Fruit fly (Drosophila melanogaster): ENCODE data around the gene Sf3b3.

Sf3b3 gene

dm6 chr3L:851061-851460 lies 17.9 kb upstream of the Sf3b3 start, which contains the start of gene Dci (continued):
- TF ChIP-seq CG6163 (GFP tag; IDR thresholded peaks at IDR 0.05) = peak; percentile 87
- TF ChIP-seq achi (GFP tag; optimal IDR thresholded peaks at IDR 0.05) = peak; percentile 45
- no peak for TF ChIP-seq Eip93F (GFP tag; optimal IDR thresholded peaks at IDR 0.05)
- TF ChIP-seq vri (GFP tag; optimal IDR thresholded peaks at IDR 0.05) = no peak
- TF ChIP-seq net (GFP tag; optimal IDR thresholded peaks at IDR 0.05) = no peak
- TF ChIP-seq Eip78C (GFP tag) = peak; percentile 88
- TF ChIP-seq CG6808 (GFP tag; optimal IDR thresholded peaks at IDR 0.05) = no peak
- TF ChIP-seq Ets21C (GFP tag; optimal IDR thresholded peaks at IDR 0.05) = peak; percentile 69
- peak; percentile 68 for TF ChIP-seq pdm3 (GFP tag; optimal IDR thresholded peaks at IDR 0.05)
- TF ChIP-seq CG11294 (GFP tag; IDR thresholded peaks at IDR 0.05) = peak; percentile 21; the same call in 1 of the 2 replicates
- TF ChIP-seq fd85E (GFP tag; optimal IDR thresholded peaks at IDR 0.05) = no peak
- no peak for TF ChIP-seq CG6276 (GFP tag; optimal IDR thresholded peaks at IDR 0.05)
- TF ChIP-seq lz (GFP tag; optimal IDR thresholded peaks at IDR 0.05) = peak; percentile 70
- TF ChIP-seq CG8319 (GFP tag; optimal IDR thresholded peaks at IDR 0.05) = peak; percentile 35
- TF ChIP-seq acj6 (GFP tag; optimal IDR thresholded peaks at IDR 0.05) = peak; percentile 66
- peak; percentile 58 for TF ChIP-seq Eip75B (GFP tag; optimal IDR thresholded peaks at IDR 0.05)
- TF ChIP-seq cyc (GFP tag; optimal IDR thresholded peaks at IDR 0.05) = peak; percentile 71
- peak in 1 of 2 experiments; percentile 33 for TF ChIP-seq salr (GFP tag; optimal IDR thresholded peaks at IDR 0.05)
- TF ChIP-seq Sox14 (GFP tag; optimal IDR thresholded peaks at IDR 0.05) = peak; percentile 77
- peak; percentile 95 for TF ChIP-seq svp (GFP tag)
- TF ChIP-seq OdsH (GFP tag; optimal IDR thresholded peaks at IDR 0.05) = peak; percentile 76
- no peak for TF ChIP-seq CG9139 (GFP tag; optimal IDR thresholded peaks at IDR 0.05)
- peak; percentile 72 for TF ChIP-seq CG10631 (GFP tag; optimal IDR thresholded peaks at IDR 0.05)
- peak; percentile 59 for TF ChIP-seq Sox15 (GFP tag; optimal IDR thresholded peaks at IDR 0.05)
- TF ChIP-seq CG3032 (tag; optimal IDR thresholded peaks at IDR 0.05) = peak; percentile 58
- peak; percentile 62 for TF ChIP-seq CG32006 (GFP tag; optimal IDR thresholded peaks at IDR 0.05)
- peak; percentile 64 for TF ChIP-seq eg (GFP tag; IDR thresholded peaks at IDR 0.05)
- TF ChIP-seq ss (GFP tag; optimal IDR thresholded peaks at IDR 0.05) = no peak
- TF ChIP-seq CG31627 (GFP tag; optimal IDR thresholded peaks at IDR 0.05) = peak; percentile 80
- no peak for TF ChIP-seq CG6854 (GFP tag; optimal IDR thresholded peaks at IDR 0.05)
- peak; percentile 79 for TF ChIP-seq Hr39 (GFP tag; optimal IDR thresholded peaks at IDR 0.05)
- no peak for TF ChIP-seq Blimp-1 (GFP tag; optimal IDR thresholded peaks at IDR 0.05)
- no peak for TF ChIP-seq Hr4 (GFP tag; optimal IDR thresholded peaks at IDR 0.05)
- TF ChIP-seq CG15336 (GFP tag; IDR thresholded peaks at IDR 0.05) = peak; percentile 57

dm6 chr3L:843626-844025 lies 10.4 kb upstream of the Sf3b3 start, which contains the start of gene Cep290:
Gene Cep290 (plus strand): TSS chr3L:843926.
- no peak for TF ChIP-seq CG6163 (GFP tag; IDR thresholded peaks at IDR 0.05)
- TF ChIP-seq lz (GFP tag; optimal IDR thresholded peaks at IDR 0.05) = no peak
- TF ChIP-seq eg (GFP tag; IDR thresholded peaks at IDR 0.05) = no peak
- no peak for TF ChIP-seq dac (GFP tag; optimal IDR thresholded peaks at IDR 0.05)
- no peak for TF ChIP-seq CG10631 (GFP tag; optimal IDR thresholded peaks at IDR 0.05)
- TF ChIP-seq CG9139 (GFP tag; optimal IDR thresholded peaks at IDR 0.05) = no peak
- no peak for TF ChIP-seq CG15336 (GFP tag; IDR thresholded peaks at IDR 0.05)
- no peak for TF ChIP-seq Gug (GFP tag; IDR thresholded peaks at IDR 0.05)
- TF ChIP-seq ss (GFP tag; optimal IDR thresholded peaks at IDR 0.05) = no peak
- no peak for TF ChIP-seq CG11294 (GFP tag; IDR thresholded peaks at IDR 0.05)
- TF ChIP-seq Lpt (GFP tag; optimal IDR thresholded peaks at IDR 0.05) = no peak
- TF ChIP-seq CG32006 (GFP tag; optimal IDR thresholded peaks at IDR 0.05) = no peak
- no peak for TF ChIP-seq topi (GFP tag; optimal IDR thresholded peaks at IDR 0.05)
- no peak for TF ChIP-seq CG11902 (GFP tag; optimal IDR thresholded peaks at IDR 0.05)

- TF ChIP-seq spab (GFP tag; optimal IDR thresholded peaks at IDR 0.05) (no peak), Smox (GFP tag; optimal IDR thresholded peaks at IDR 0.05) (no peak), CG31627 (GFP tag; optimal IDR thresholded peaks at IDR 0.05) (no peak), CG16779 (tag; optimal IDR thresholded peaks at IDR 0.05) (no peak), ss (GFP tag; optimal IDR thresholded peaks at IDR 0.05) (no peak), Met (GFP tag; optimal IDR thresholded peaks at IDR 0.05) (no peak), Sox15 (GFP tag; optimal IDR thresholded peaks at IDR 0.05) (no peak), svp (GFP tag) (no peak), CG6792 (GFP tag; optimal IDR thresholded peaks at IDR 0.05) (no peak), CG11762 (GFP tag; optimal IDR thresholded peaks at IDR 0.05; ENCODE audit: insufficient read depth) (no peak), CG3919 (GFP tag; optimal IDR thresholded peaks at IDR 0.05) (no peak), fd85E (GFP tag; optimal IDR thresholded peaks at IDR 0.05) (no peak), CG9139 (GFP tag; optimal IDR thresholded peaks at IDR 0.05) (no peak), lz (GFP tag; optimal IDR thresholded peaks at IDR 0.05) (no peak), CG8119 (GFP tag; IDR thresholded peaks at IDR 0.05) (no peak), CG4318 (GFP tag; optimal IDR thresholded peaks at IDR 0.05) (no peak), pdm3 (GFP tag; optimal IDR thresholded peaks at IDR 0.05) (no peak), CG8632 (GFP tag; optimal IDR thresholded peaks at IDR 0.05) (no peak), CG8319 (GFP tag; optimal IDR thresholded peaks at IDR 0.05) (no peak)
Observed at dm6 chr3L:841260-841659, 8.1 kb upstream of the Sf3b3 start, which contains the start of the genes JMJD5 and Gr61a. Gene JMJD5 (minus strand): TSS chr3L:841360. Gene Gr61a (plus strand): TSS chr3L:841451.
